Worm (Caenorhabditis elegans): ENCODE measurements around the gene viro-2.
A peak's percentile ranks its signal among the peaks of the same experiment; 100 is the strongest.

viro-2 gene

DNA sequence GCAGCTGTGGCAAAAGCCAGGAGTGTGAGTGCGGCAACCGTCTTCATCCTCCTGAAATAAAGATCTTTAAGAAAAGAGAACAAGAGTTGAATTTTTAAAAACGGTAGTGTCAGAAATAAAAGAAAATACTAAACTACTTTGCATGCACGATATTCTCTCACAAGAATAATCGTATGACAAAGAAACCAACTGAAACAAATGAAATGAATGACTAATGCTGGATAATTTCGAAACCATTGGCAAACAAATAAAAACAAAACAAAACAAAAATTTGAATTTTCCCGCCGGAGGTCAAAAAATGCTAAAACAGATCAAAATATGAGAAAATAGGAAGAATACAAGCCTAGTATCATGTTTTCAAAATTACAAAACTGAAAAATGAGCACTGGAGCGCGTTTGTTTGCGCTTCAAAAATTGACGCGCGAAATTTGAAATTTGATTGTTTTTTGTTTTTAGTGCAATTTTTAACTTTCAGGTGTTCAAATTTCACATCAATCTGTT lies 24.7 kb upstream of the viro-2 start, which contains the start of gene cpg-2:
Gene cpg-2, minus strand, starts transcription at position 51 of the 501 bp plus-strand sequence.
- TF ChIP-seq pag-3 (tag; optimal IDR thresholded peaks at IDR 0.05; ENCODE audit: borderline replicate concordance) = no peak
- no peak for TF ChIP-seq npax-4 (tag; optimal IDR thresholded peaks at IDR 0.05)

DNA sequence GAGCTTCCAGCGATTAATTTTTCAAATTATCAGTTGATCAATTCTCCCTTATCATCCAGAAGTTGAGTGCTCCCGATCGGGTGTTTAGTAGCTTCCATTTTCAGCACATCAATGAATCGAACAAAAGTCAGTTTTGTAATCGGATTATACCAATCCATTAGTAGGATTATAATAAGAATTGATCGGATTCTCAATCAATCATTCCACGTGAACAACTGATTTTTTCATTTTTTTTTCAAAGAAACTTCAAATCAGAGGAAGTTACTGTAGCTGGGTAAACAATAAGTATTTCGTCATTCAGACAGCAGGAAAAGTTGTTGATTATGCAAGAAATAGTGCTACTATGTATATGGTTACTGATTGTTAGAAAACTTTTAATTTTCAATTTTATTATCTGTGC lies 21.8 kb upstream of the viro-2 start:
- TF ChIP-seq ceh-31 (tag; optimal IDR thresholded peaks at IDR 0.05) (no peak), fkh-10 (GFP tag; optimal IDR thresholded peaks at IDR 0.05) (no peak), che-1 (tag; optimal IDR thresholded peaks at IDR 0.05) (no peak), pag-3 (tag; optimal IDR thresholded peaks at IDR 0.05; ENCODE audit: borderline replicate concordance) (no peak), ceh-19 (GFP tag; optimal IDR thresholded peaks at IDR 0.05) (no peak), K02D7.2 (tag; optimal IDR thresholded peaks at IDR 0.05) (no peak)

DNA sequence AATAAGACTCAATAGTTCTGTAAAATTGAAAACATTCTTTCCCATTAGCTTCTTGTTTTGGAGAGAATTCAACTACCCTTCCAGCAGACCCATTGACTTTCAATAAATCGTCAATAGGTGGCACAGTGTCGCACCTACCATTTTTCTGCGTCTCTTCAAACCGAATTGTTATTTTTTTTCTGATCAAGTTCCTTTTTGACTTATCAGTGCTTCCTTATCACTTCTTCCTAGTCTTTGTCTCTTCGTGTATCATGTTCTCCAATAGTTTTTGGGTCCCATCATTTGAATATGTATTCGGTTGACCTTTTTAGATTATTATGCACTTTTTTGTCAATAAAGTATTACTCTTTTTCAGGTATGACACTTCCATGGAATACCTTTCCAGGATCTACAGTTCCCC lies 20.7 kb upstream of the viro-2 start, which contains the start of gene odd-1:
Gene odd-1, plus strand, starts transcription at position 349 of the 400 bp plus-strand sequence.
- TF ChIP-seq elt-2 (tag; optimal IDR thresholded peaks at IDR 0.05) (peak; percentile 85), ets-4 (tag; optimal IDR thresholded peaks at IDR 0.05) (no peak)

DNA sequence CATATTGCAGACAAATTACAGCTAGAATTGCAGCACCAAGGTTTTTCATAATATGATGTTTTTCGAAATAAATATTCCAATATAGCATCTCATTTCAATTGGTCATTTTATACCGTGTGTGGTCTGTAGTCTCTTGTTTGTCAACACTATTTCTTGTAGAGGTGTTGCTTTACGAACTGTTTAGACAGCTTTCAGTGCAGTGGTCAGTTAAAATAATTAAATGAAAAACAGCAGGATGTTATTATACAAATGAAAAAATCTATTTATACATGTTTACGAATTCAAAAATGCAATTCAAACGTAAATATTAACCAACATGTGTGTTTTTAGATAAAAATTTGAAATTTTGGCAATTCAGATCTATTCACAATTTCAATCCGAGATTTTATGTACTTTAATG lies 16.9 kb upstream of the viro-2 start, which contains the start of gene B0280.7:
Gene B0280.7, minus strand, starts transcription at position 101 of the 400 bp plus-strand sequence.
- TF ChIP-seq hlh-15 (tag; optimal IDR thresholded peaks at IDR 0.05) (no peak), madf-2 (tag; optimal IDR thresholded peaks at IDR 0.05) (no peak), tbx-7 (tag; optimal IDR thresholded peaks at IDR 0.05) (no peak), F13H6.1 (tag; optimal IDR thresholded peaks at IDR 0.05) (no peak)

DNA sequence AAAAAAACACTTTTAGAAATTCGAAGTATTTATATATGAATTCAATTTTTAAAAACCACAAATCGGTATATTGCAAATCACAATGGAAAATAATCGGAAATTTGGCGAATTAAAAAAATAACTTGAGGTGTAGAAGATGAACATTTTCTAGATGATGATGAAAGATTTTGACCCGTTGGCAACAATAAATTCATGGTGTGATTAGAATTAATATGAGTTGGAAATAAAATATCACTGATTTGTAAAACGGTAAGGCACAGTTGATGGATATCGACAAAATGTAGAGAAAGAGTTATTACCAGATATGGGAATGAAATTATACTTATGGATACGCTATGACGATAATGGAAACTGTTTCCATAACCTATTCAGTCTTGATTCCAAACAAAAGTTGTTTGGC lies 16.4 kb upstream of the viro-2 start:
- TF ChIP-seq ceh-6 (GFP tag; optimal IDR thresholded peaks at IDR 0.05) (no peak), sox-2 (GFP tag; IDR thresholded peaks at IDR 0.05) (no peak), pha-4 (tag; optimal IDR thresholded peaks at IDR 0.05) (no peak), gmeb-2 (tag; optimal IDR thresholded peaks at IDR 0.05) (no peak), pha-2 (tag; optimal IDR thresholded peaks at IDR 0.05) (no peak), syd-9 (tag; optimal IDR thresholded peaks at IDR 0.05) (no peak), pax-1 (tag; optimal IDR thresholded peaks at IDR 0.05) (no peak), T23F11.4 (GFP tag; optimal IDR thresholded peaks at IDR 0.05) (no peak), hlh-6 (tag; optimal IDR thresholded peaks at IDR 0.05) (no peak), ama-1 (optimal IDR thresholded peaks at IDR 0.05) (no peak), hlh-15 (tag; optimal IDR thresholded peaks at IDR 0.05) (no peak), ceh-48 (tag; optimal IDR thresholded peaks at IDR 0.05) (no peak), dve-1 (tag; optimal IDR thresholded peaks at IDR 0.05) (no peak), zip-5 (tag; optimal IDR thresholded peaks at IDR 0.05) (no peak), pqm-1 (tag; optimal IDR thresholded peaks at IDR 0.05) (no peak), hlh-8 (tag; optimal IDR thresholded peaks at IDR 0.05) (no peak), npax-4 (tag; optimal IDR thresholded peaks at IDR 0.05) (no peak), Y22D7AL.16 (tag; optimal IDR thresholded peaks at IDR 0.05) (no peak), hlh-30 (tag; optimal IDR thresholded peaks at IDR 0.05; ENCODE audit: insufficient read depth) (no peak), dmd-4 (tag; optimal IDR thresholded peaks at IDR 0.05; ENCODE audit: borderline replicate concordance) (no peak)

ce11 chrIII:7114952-7115488 lies 13.7 kb upstream of the viro-2 start, which contains the start of gene nhr-10:
Gene nhr-10, minus strand, starts transcription at chrIII:7115438.
- TF ChIP-seq madf-2 (tag; optimal IDR thresholded peaks at IDR 0.05) = no peak
- TF ChIP-seq ceh-22 (tag; optimal IDR thresholded peaks at IDR 0.05) = no peak
- no peak for TF ChIP-seq hlh-13 (GFP tag; optimal IDR thresholded peaks at IDR 0.05)
- no peak for TF ChIP-seq ets-4 (tag; optimal IDR thresholded peaks at IDR 0.05)
- TF ChIP-seq unc-55 (GFP tag; optimal IDR thresholded peaks at IDR 0.05) = no peak
- no peak for TF ChIP-seq ahr-1 (tag; optimal IDR thresholded peaks at IDR 0.05)
- no peak for TF ChIP-seq ceh-6 (GFP tag; optimal IDR thresholded peaks at IDR 0.05)
- no peak for TF ChIP-seq hlh-30 (tag; optimal IDR thresholded peaks at IDR 0.05; ENCODE audit: insufficient read depth)
- TF ChIP-seq elt-4 (tag; optimal IDR thresholded peaks at IDR 0.05) = no peak
- no peak for TF ChIP-seq npax-4 (tag; optimal IDR thresholded peaks at IDR 0.05)
- no peak for TF ChIP-seq lim-6 (tag; optimal IDR thresholded peaks at IDR 0.05)
- TF ChIP-seq fax-1 (tag; optimal IDR thresholded peaks at IDR 0.05) = no peak
- TF ChIP-seq ceh-9 (tag; optimal IDR thresholded peaks at IDR 0.05) = no peak
- TF ChIP-seq Y22D7AL.16 (tag; optimal IDR thresholded peaks at IDR 0.05) = no peak
- no peak for TF ChIP-seq ztf-16 (tag; optimal IDR thresholded peaks at IDR 0.05)
- TF ChIP-seq hlh-15 (tag; optimal IDR thresholded peaks at IDR 0.05) = no peak
- no peak for TF ChIP-seq ceh-45 (GFP tag; IDR thresholded peaks at IDR 0.05)
- no peak for TF ChIP-seq unc-3 (GFP tag; conservative IDR thresholded peaks at IDR 0.05)
- no peak for TF ChIP-seq unc-3 (tag; optimal IDR thresholded peaks at IDR 0.05)
- TF ChIP-seq sox-4 (tag; optimal IDR thresholded peaks at IDR 0.05) = no peak

All from whole organism, late embryonic.